Fruit fly (Drosophila melanogaster): ENCODE results near the gene CG12783.

Gene CG12783

DNA sequence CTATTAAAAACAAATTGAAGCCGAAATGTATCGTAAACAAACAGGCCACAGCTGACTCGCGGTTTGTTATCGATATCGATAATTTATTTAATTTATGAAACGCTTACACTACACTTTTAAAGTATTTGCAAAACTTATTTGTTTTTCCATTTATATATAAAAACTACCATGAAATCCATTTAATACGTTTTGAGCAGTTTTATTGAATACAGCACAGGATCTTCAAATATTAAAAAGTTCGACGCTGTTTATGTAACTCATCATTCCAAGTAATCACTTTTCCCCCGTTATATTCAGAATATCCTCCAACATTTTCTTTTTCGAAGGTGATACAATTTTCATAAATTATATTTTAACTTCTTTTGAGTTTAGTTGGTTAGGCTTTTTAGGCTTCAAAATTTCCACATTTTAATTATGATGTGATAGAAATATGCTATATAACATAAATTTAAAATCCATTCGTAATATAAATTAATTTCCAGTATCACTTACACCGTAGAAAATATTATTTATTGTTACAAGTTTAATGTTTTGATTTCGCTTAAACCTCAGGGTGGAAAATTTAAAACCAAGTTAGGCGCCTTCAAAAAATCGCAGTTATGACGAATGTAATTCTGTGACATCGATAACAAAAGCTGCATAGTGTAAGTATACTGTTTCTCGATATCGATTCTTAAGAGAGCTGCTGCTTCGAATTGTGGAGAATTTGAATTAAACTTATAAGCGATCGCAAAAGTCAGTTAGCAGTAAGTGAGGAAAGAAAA, 33.9 kb upstream of the CG12783 start, which contains the start of the genes CG10324 and CCT3 (continued):
- TF ChIP-seq CG34406 (GFP tag; optimal IDR thresholded peaks at IDR 0.05) (no peak), CG15336 (GFP tag; IDR thresholded peaks at IDR 0.05) (peak; percentile 45), salr (GFP tag; optimal IDR thresholded peaks at IDR 0.05) (no peak), Sox102F (GFP tag; optimal IDR thresholded peaks at IDR 0.05) (no peak), Met (GFP tag; optimal IDR thresholded peaks at IDR 0.05) (no peak), net (GFP tag; optimal IDR thresholded peaks at IDR 0.05) (no peak), CG6792 (GFP tag; optimal IDR thresholded peaks at IDR 0.05) (peak; percentile 49), CG11902 (GFP tag; optimal IDR thresholded peaks at IDR 0.05) (peak; percentile 39), CG1621 (tag; optimal IDR thresholded peaks at IDR 0.05) (no peak), topi (GFP tag; optimal IDR thresholded peaks at IDR 0.05) (peak; percentile 68), Eip78C (GFP tag) (peak; percentile 91), CG8319 (GFP tag; optimal IDR thresholded peaks at IDR 0.05) (no peak), CG7368 (GFP tag; optimal IDR thresholded peaks at IDR 0.05) (no peak), CG3919 (GFP tag; optimal IDR thresholded peaks at IDR 0.05) (no peak), esn (GFP tag; optimal IDR thresholded peaks at IDR 0.05) (peak; percentile 70), cyc (GFP tag; optimal IDR thresholded peaks at IDR 0.05) (peak; percentile 62)

DNA sequence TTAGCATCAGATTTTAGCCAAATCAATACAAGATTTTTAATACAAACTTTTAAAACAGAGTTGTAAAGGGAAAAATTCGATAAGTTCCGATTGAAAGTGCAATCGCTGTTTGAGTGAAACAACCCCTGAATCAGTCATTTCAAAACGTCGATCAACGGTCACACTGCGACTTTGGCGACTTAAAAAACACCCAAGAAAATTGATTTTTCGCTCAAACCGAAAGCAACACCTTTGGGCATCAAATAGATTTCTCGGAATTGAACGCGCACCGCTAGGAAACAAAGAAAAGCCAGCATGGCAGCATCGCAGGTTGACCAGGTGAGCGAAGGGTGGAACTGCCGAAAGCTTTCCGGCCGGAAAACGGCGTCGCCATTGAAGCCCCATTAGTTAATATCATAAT, 30.4 kb upstream of the CG12783 start, which contains the start of gene Arl6IP1:
TSS of gene Arl6IP1 (plus strand) at position 15 of the 400 bp plus-strand sequence.
- TF ChIP-seq salr (GFP tag; optimal IDR thresholded peaks at IDR 0.05) (no peak), CG6854 (GFP tag; optimal IDR thresholded peaks at IDR 0.05) (no peak), CG15336 (GFP tag; IDR thresholded peaks at IDR 0.05) (no peak), CG34406 (GFP tag; optimal IDR thresholded peaks at IDR 0.05) (no peak)

DNA sequence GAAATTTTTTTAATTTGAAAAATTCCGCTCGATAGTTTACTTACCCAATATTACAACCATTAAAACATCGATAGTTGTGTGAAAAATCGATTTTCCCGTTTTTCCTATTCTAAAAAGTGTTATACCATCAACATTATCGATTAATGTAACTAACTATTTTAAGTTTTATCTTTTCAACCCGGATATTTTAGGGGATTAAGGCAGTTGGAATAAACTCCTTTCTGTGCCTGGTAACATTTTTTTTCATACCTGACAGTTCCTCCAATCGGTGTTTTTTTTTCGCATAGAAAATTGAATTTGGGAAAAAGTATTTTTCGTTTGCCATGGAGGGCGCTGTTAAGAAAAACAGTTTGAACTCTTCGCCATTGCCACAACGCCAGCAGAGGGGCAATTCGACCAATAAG, 26.8 kb upstream of the CG12783 start, which contains the start of gene nonA-l:
TSS of gene nonA-l (plus strand) at position 201 of the 404 bp plus-strand sequence.
- TF ChIP-seq eg (GFP tag; IDR thresholded peaks at IDR 0.05) (no peak), CG10669 (GFP tag; optimal IDR thresholded peaks at IDR 0.05) (no peak), svp (GFP tag) (no peak), CG11294 (GFP tag; IDR thresholded peaks at IDR 0.05) (no peak), CG7368 (GFP tag; optimal IDR thresholded peaks at IDR 0.05) (no peak), CG4318 (GFP tag; optimal IDR thresholded peaks at IDR 0.05) (no peak), salr (GFP tag; optimal IDR thresholded peaks at IDR 0.05) (no peak), CG6854 (GFP tag; optimal IDR thresholded peaks at IDR 0.05) (no peak), ss (GFP tag; optimal IDR thresholded peaks at IDR 0.05) (no peak), Ets96B (tag; optimal IDR thresholded peaks at IDR 0.05) (no peak), CG16779 (tag; optimal IDR thresholded peaks at IDR 0.05) (no peak), fd59A (GFP tag; optimal IDR thresholded peaks at IDR 0.05) (no peak), Smox (GFP tag; optimal IDR thresholded peaks at IDR 0.05) (no peak), CG34406 (GFP tag; optimal IDR thresholded peaks at IDR 0.05) (no peak), acj6 (GFP tag; optimal IDR thresholded peaks at IDR 0.05) (no peak), CG10631 (GFP tag; optimal IDR thresholded peaks at IDR 0.05) (no peak), CG6163 (GFP tag; IDR thresholded peaks at IDR 0.05) (no peak), CG3032 (tag; optimal IDR thresholded peaks at IDR 0.05) (no peak)

DNA sequence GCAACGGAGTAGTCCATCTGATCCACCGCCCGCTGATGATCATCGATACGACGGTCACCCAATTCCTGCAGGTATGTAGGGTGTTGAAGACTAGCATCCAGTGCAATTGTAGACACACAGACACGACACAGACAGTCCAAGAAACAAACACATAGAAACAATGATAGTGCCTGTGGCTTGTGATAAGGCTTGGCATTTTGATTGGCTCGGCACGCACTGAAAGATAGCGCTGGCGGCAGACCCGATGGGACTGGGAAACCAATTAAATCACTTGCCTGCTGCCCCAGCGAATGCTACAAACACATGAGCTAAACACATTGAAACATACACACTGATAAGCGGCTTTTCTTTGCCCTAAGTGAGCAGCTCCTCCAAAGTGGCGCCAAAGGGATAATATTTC, 19.5 kb upstream of the CG12783 start:
- no peak for TF ChIP-seq CG11762 (GFP tag; optimal IDR thresholded peaks at IDR 0.05; ENCODE audit: insufficient read depth)
- TF ChIP-seq CG6276 (GFP tag; optimal IDR thresholded peaks at IDR 0.05), result no peak
- no peak for TF ChIP-seq Sox14 (GFP tag; optimal IDR thresholded peaks at IDR 0.05)
- no peak for TF ChIP-seq Gug (GFP tag; IDR thresholded peaks at IDR 0.05)
- no peak for TF ChIP-seq cyc (GFP tag; optimal IDR thresholded peaks at IDR 0.05)
- no peak for TF ChIP-seq fd59A (GFP tag; optimal IDR thresholded peaks at IDR 0.05)
- TF ChIP-seq CG10669 (GFP tag; optimal IDR thresholded peaks at IDR 0.05), result no peak
- no peak for TF ChIP-seq Lpt (GFP tag; optimal IDR thresholded peaks at IDR 0.05)

Data from whole organism, prepupa.